Worm (Caenorhabditis elegans): ENCODE data around the gene ZK1058.9.

ce11 chrIII:3906481-3906880 lies 19.5 kb downstream of the ZK1058.9 start:
- no peak for TF ChIP-seq ama-1 (optimal IDR thresholded peaks at IDR 0.05)
- no peak for TF ChIP-seq nhr-76 (tag; optimal IDR thresholded peaks at IDR 0.05)
- no peak for TF ChIP-seq mml-1 (tag; optimal IDR thresholded peaks at IDR 0.05)
- TF ChIP-seq egl-27 (tag; optimal IDR thresholded peaks at IDR 0.05): no peak
- no peak for TF ChIP-seq elt-3 (tag; optimal IDR thresholded peaks at IDR 0.05)
- no peak for TF ChIP-seq nhr-25 (tag; optimal IDR thresholded peaks at IDR 0.05)
